Worm (Caenorhabditis elegans) whole organism, young adult: Measurements from ENCODE around the gene F14D2.15.
A peak's percentile ranks its signal among the peaks of the same experiment; 100 is the strongest.

Experiments used
- B0019.2 ChIP-seq: fragments of 200-800 bp; sonication (Bioruptor generic); conservative IDR thresholded peaks from 2 replicates; pipeline ENCODE4 v1.3.6; 2022; ENCODE audit warnings: missing genetic modification reagents, missing genetic modification characterization, missing compliant biosample characterization
- B0035.1 ChIP-seq: sonication (generic microtip); optimal IDR thresholded peaks from 2 replicates; lab custom pipeline; 2016; ENCODE audit warnings: missing genetic modification characterization, mild to moderate bottlenecking, missing compliant biosample characterization, missing genotype, missing genetic modification reagents
- F49E8.2 ChIP-seq: sonication (generic microtip); optimal IDR thresholded peaks from 3 replicates; lab custom pipeline; 2017; ENCODE audit warnings: missing genetic modification characterization, mild to moderate bottlenecking, missing compliant biosample characterization, antibody characterized with exemption, moderate library complexity; ENCODE audit not compliant: insufficient read depth
- K11D2.4 ChIP-seq: fragments of 200-800 bp; sonication (Bioruptor generic); IDR thresholded peaks from 2 replicates; pipeline ENCODE4 v1.3.6; 2022; ENCODE audit warnings: missing genetic modification reagents, missing genetic modification characterization, missing compliant biosample characterization
- K12H6.12 ChIP-seq: fragments of 200-800 bp; sonication (Bioruptor generic); optimal IDR thresholded peaks from 2 replicates; lab custom pipeline; 2018; ENCODE audit warnings: mild to moderate bottlenecking, missing genetic modification characterization, missing compliant biosample characterization
- Y53F4B.3 ChIP-seq: fragments of 200-800 bp; sonication (Bioruptor generic); IDR thresholded peaks from 2 replicates; pipeline ENCODE4 v1.3.6; 2022; ENCODE audit warnings: missing genetic modification reagents, missing genetic modification characterization, missing compliant biosample characterization
- Y53G8AR.9 ChIP-seq: fragments of 200-800 bp; sonication (Bioruptor generic); conservative IDR thresholded peaks from 2 replicates; pipeline ENCODE4 v1.3.6; 2022; ENCODE audit warnings: missing genetic modification reagents, missing genetic modification characterization, missing compliant biosample characterization
- Y56A3A.18 ChIP-seq: fragments of 200-800 bp; sonication (Bioruptor generic); IDR thresholded peaks from 2 replicates; pipeline ENCODE4 v1.3.6; 2022; ENCODE audit warnings: missing genetic modification reagents, missing genetic modification characterization, missing compliant biosample characterization
- ZK185.1 ChIP-seq: sonication (generic microtip); optimal IDR thresholded peaks from 2 replicates; lab custom pipeline; 2016; ENCODE audit warnings: mild to moderate bottlenecking, missing genetic modification characterization, missing compliant biosample characterization; ENCODE audit not compliant: poor library complexity, severe bottlenecking
- aptf-2 ChIP-seq: fragments of 200-800 bp; sonication (Bioruptor generic); conservative IDR thresholded peaks from 2 replicates; pipeline ENCODE4 v1.3.6; 2022; ENCODE audit warnings: missing genetic modification reagents, missing genetic modification characterization, missing compliant biosample characterization
- attf-3 ChIP-seq: fragments of 200-800 bp; sonication (Bioruptor generic); conservative IDR thresholded peaks from 2 replicates; pipeline ENCODE4 v1.3.6; 2022; ENCODE audit warnings: missing genetic modification reagents, missing genetic modification characterization, missing compliant biosample characterization
- attf-5 ChIP-seq: fragments of 200-800 bp; sonication (Bioruptor generic); optimal IDR thresholded peaks from 2 replicates; lab custom pipeline; 2018; ENCODE audit warnings: mild to moderate bottlenecking, missing genetic modification characterization, missing compliant biosample characterization
- bed-1 ChIP-seq: fragments of 200-800 bp; sonication (Bioruptor generic); IDR thresholded peaks from 2 replicates; pipeline ENCODE4 v1.3.6; 2022; ENCODE audit warnings: missing genetic modification reagents, missing genetic modification characterization, missing compliant biosample characterization
- bed-2 ChIP-seq: fragments of 200-800 bp; sonication (Bioruptor generic); IDR thresholded peaks from 2 replicates; pipeline ENCODE4 v1.3.6; 2022; ENCODE audit warnings: missing genetic modification reagents, missing genetic modification characterization, missing compliant biosample characterization
- ccch-3 ChIP-seq: fragments of 200-800 bp; sonication (Bioruptor generic); optimal IDR thresholded peaks from 2 replicates; lab custom pipeline; 2018; ENCODE audit warnings: mild to moderate bottlenecking, missing genetic modification characterization, missing compliant biosample characterization
- cebp-1 ChIP-seq, 2 experiments: fragments of 200-800 bp in 1 of 2; sonication (Bioruptor generic) in 1 of 2; sonication (generic microtip) in 1 of 2; IDR thresholded peaks in 1 of 2; optimal IDR thresholded peaks in 1 of 2; 2 replicates each; pipeline versions ENCODE4 v1.3.6 to Lab custom; 2017 to 2022; ENCODE audit warnings: missing compliant biosample characterization in 2 of 2, missing genetic modification characterization in 2 of 2, mild to moderate bottlenecking in 1 of 2, missing genetic modification reagents in 1 of 2, moderate library complexity in 1 of 2
- cebp-2 ChIP-seq: fragments of 200-800 bp; sonication (Bioruptor generic); IDR thresholded peaks from 2 replicates; pipeline ENCODE4 v1.3.6; 2022; ENCODE audit warnings: missing genetic modification characterization, missing compliant biosample characterization
- ceh-79 ChIP-seq: sonication (generic microtip); optimal IDR thresholded peaks from 2 replicates; lab custom pipeline; 2017; ENCODE audit warnings: mild to moderate bottlenecking, missing genetic modification characterization, missing compliant biosample characterization
- ceh-91 ChIP-seq: fragments of 200-800 bp; sonication (Bioruptor generic); IDR thresholded peaks from 2 replicates; pipeline ENCODE4 v1.3.6; 2022; ENCODE audit warnings: missing genetic modification reagents, missing genetic modification characterization, missing compliant biosample characterization
- chd-7 ChIP-seq: sonication (generic microtip); optimal IDR thresholded peaks from 2 replicates; lab custom pipeline; 2016; ENCODE audit warnings: mild to moderate bottlenecking, missing genetic modification characterization, moderate library complexity, missing compliant biosample characterization
- die-1 ChIP-seq: sonication (generic microtip); optimal IDR thresholded peaks from 2 replicates; lab custom pipeline; 2016; ENCODE audit warnings: missing genotype, mild to moderate bottlenecking, missing genetic modification characterization, missing compliant biosample characterization
- dpl-1 ChIP-seq: fragments of 150-350 bp; optimal IDR thresholded peaks from 2 replicates; lab custom pipeline; 2014; ENCODE audit warnings: missing biosample characterization, missing genetic modification reagents, missing genetic modification characterization
- efl-1 ChIP-seq: fragments of 150-350 bp; optimal IDR thresholded peaks from 2 replicates; lab custom pipeline; 2014; ENCODE audit warnings: missing biosample characterization, missing genetic modification reagents, missing genetic modification characterization
- egl-18 ChIP-seq: fragments of 200-800 bp; sonication (Bioruptor generic); IDR thresholded peaks from 2 replicates; pipeline ENCODE4 v1.3.6; 2022; ENCODE audit warnings: missing genetic modification reagents, missing genetic modification characterization, missing compliant biosample characterization
- egl-44 ChIP-seq: fragments of 200-800 bp; sonication (Bioruptor generic); IDR thresholded peaks from 2 replicates; pipeline ENCODE4 v1.3.6; 2022; ENCODE audit warnings: missing genetic modification reagents, missing genetic modification characterization, missing compliant biosample characterization
- egrh-3 ChIP-seq: fragments of 200-800 bp; sonication (Bioruptor generic); IDR thresholded peaks from 2 replicates; pipeline ENCODE4 v1.3.6; 2022; ENCODE audit warnings: missing genetic modification reagents, missing genetic modification characterization, missing compliant biosample characterization
- ekl-4 ChIP-seq: fragments of 200-800 bp; sonication (Bioruptor generic); IDR thresholded peaks from 2 replicates; pipeline ENCODE4 v1.3.6; 2022; ENCODE audit warnings: missing genetic modification reagents, missing genetic modification characterization, missing compliant biosample characterization
- hlh-12 ChIP-seq: sonication (generic microtip); optimal IDR thresholded peaks from 2 replicates; lab custom pipeline; 2016; ENCODE audit warnings: missing genetic modification characterization, missing compliant biosample characterization
- hmg-1.2 ChIP-seq: fragments of 200-800 bp; sonication (Bioruptor generic); IDR thresholded peaks from 2 replicates; pipeline ENCODE4 v1.3.6; 2022; ENCODE audit warnings: missing genetic modification reagents, missing genetic modification characterization, missing compliant biosample characterization
- hmg-20 ChIP-seq: fragments of 200-800 bp; sonication (Bioruptor generic); IDR thresholded peaks from 2 replicates; pipeline ENCODE4 v1.3.6; 2022; ENCODE audit warnings: missing genetic modification reagents, missing genetic modification characterization, missing compliant biosample characterization
- hsf-1 ChIP-seq: fragments of 200-800 bp; sonication (Bioruptor generic); IDR thresholded peaks from 2 replicates; pipeline ENCODE4 v1.3.6; 2022; ENCODE audit warnings: missing genetic modification reagents, missing genetic modification characterization, missing compliant biosample characterization
- lin-35 ChIP-seq, 3 experiments: fragments of 150-350 bp in 2 of 3; sonication (generic microtip) in 1 of 3; optimal IDR thresholded peaks; 2 replicates each; lab custom pipeline; 2014 to 2018; ENCODE audit warnings: missing biosample characterization in 3 of 3, missing genetic modification characterization in 3 of 3, missing genetic modification reagents in 3 of 3
- lin-40 ChIP-seq: sonication (generic microtip); optimal IDR thresholded peaks from 2 replicates; lab custom pipeline; 2016; ENCODE audit warnings: missing genetic modification characterization, mild to moderate bottlenecking, missing compliant biosample characterization, missing genotype, missing genetic modification reagents
- lsl-1 ChIP-seq: fragments of 200-800 bp; sonication (Bioruptor generic); optimal IDR thresholded peaks from 2 replicates; lab custom pipeline; 2018; ENCODE audit warnings: mild to moderate bottlenecking, missing genetic modification characterization, moderate library complexity, missing compliant biosample characterization
- madf-6 ChIP-seq: fragments of 200-800 bp; sonication (Bioruptor generic); IDR thresholded peaks from 2 replicates; pipeline ENCODE4 v1.3.6; 2022; ENCODE audit warnings: missing genetic modification reagents, missing genetic modification characterization, missing compliant biosample characterization
- madf-8 ChIP-seq: fragments of 200-800 bp; sonication (Bioruptor generic); conservative IDR thresholded peaks from 2 replicates; pipeline ENCODE4 v1.3.6; 2022; ENCODE audit warnings: missing genetic modification reagents, missing genetic modification characterization, missing compliant biosample characterization
- nfyb-1 ChIP-seq: fragments of 200-800 bp; sonication (Bioruptor generic); IDR thresholded peaks from 2 replicates; pipeline ENCODE4 v1.3.6; 2022; ENCODE audit warnings: missing genetic modification reagents, missing genetic modification characterization, missing compliant biosample characterization
- nhr-27 ChIP-seq: fragments of 200-800 bp; sonication (Bioruptor generic); optimal IDR thresholded peaks from 2 replicates; lab custom pipeline; 2018; ENCODE audit warnings: mild to moderate bottlenecking, missing genetic modification characterization, moderate library complexity, missing compliant biosample characterization
- rcor-1 ChIP-seq: fragments of 200-800 bp; sonication (Bioruptor generic); IDR thresholded peaks from 2 replicates; pipeline ENCODE4 v1.3.6; 2022; ENCODE audit warnings: missing genetic modification reagents, missing genetic modification characterization, missing compliant biosample characterization
- repo-1 ChIP-seq: sonication (generic microtip); optimal IDR thresholded peaks from 2 replicates; lab custom pipeline; 2017; ENCODE audit warnings: mild to moderate bottlenecking, missing genetic modification characterization, missing compliant biosample characterization
- rpc-1 ChIP-seq, 2 experiments: fragments of 150-350 bp in 1 of 2; sonication (generic microtip) in 1 of 2; optimal IDR thresholded peaks; 2 replicates each; lab custom pipeline; 2014 to 2018; ENCODE audit warnings: missing biosample characterization in 1 of 2, missing genetic modification characterization in 1 of 2, missing genetic modification reagents in 1 of 2, missing genotype in 1 of 2
- sdz-38 ChIP-seq: sonication (generic microtip); optimal IDR thresholded peaks from 2 replicates; lab custom pipeline; 2016; ENCODE audit warnings: missing genotype, missing genetic modification characterization, missing compliant biosample characterization
- snpc-3.4 ChIP-seq: sonication (generic microtip); optimal IDR thresholded peaks from 2 replicates; lab custom pipeline; 2017; ENCODE audit warnings: missing genetic modification characterization, mild to moderate bottlenecking, missing compliant biosample characterization, antibody characterized with exemption, moderate library complexity, missing genotype, missing genetic modification reagents
- tlf-1 ChIP-seq: fragments of 200-800 bp; sonication (Bioruptor generic); optimal IDR thresholded peaks from 2 replicates; lab custom pipeline; 2018; ENCODE audit warnings: mild to moderate bottlenecking, missing genetic modification characterization, missing compliant biosample characterization
- unc-62 ChIP-seq: fragments of 150-350 bp; optimal IDR thresholded peaks from 2 replicates; lab custom pipeline; 2014; ENCODE audit warnings: missing biosample characterization, missing genetic modification reagents, missing genetic modification characterization
- zim-3 ChIP-seq: sonication (generic microtip); optimal IDR thresholded peaks from 2 replicates; lab custom pipeline; 2017; ENCODE audit warnings: mild to moderate bottlenecking, missing genetic modification characterization, moderate library complexity, missing compliant biosample characterization
- ztf-18 ChIP-seq: sonication (generic microtip); optimal IDR thresholded peaks from 2 replicates; lab custom pipeline; 2016; ENCODE audit warnings: missing genotype, mild to moderate bottlenecking, missing genetic modification characterization, missing compliant biosample characterization

The F14D2.15 gene

DNA sequence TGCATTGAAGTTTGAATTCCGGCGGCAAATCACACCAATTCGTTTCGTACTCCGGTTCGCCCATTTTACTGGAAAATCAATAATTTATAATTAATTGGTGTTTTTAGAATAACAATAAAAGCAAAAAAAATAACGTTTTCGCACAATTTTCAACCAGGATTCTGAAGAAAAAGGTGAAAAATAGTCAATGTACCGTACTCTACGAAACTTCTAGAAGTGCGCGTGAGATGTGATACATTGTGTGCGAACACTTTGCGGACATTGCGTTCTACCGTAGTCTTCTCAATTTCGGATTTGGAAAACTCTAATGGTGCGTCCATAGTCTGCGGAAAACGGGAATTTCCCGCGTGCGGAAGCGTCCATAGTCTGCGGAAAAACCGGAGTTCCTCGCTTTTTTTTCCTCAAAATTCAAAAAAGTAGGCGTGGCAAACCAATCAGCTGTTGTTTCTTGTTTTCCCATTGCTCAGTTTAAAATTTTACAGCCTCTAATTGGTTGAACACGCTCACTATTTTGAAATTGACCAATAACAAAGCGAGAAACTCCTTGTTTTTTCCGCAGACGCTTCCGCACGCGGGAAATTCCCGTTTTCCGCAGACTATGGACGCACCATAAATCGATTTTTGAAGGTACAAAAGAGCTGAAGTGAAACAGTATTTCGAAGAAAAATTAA lies 4.5 kb upstream of the F14D2.15 start, which contains the start of the genes F14D2.14 and bath-29 (continued):
- TF ChIP-seq nhr-27 (tag; lab: Kevin White, UChicago): no peak
- no peak for TF ChIP-seq egl-44 (GFP tag; lab: Robert Waterston, UW)
- TF ChIP-seq nfyb-1 (GFP tag; lab: Robert Waterston, UW): peak; percentile 70; the same call in 1 of the 2 replicates
- no peak for TF ChIP-seq F49E8.2 (tag; lab: Kevin White, UChicago)
- TF ChIP-seq ztf-18 (tag; lab: Kevin White, UChicago): no peak
- TF ChIP-seq K12H6.12 (tag; lab: Kevin White, UChicago): no peak
- TF ChIP-seq bed-2 (GFP tag; lab: Robert Waterston, UW): no peak
- no peak for TF ChIP-seq ceh-91 (GFP tag; lab: Robert Waterston, UW)
- TF ChIP-seq B0035.1: no peak
- TF ChIP-seq aptf-2 (GFP tag; lab: Robert Waterston, UW): no peak
- TF ChIP-seq hlh-12: no peak
- no peak for TF ChIP-seq zim-3 (tag; lab: Kevin White, UChicago)
- no peak for TF ChIP-seq ZK185.1
- TF ChIP-seq B0019.2 (GFP tag; lab: Robert Waterston, UW): no peak
- TF ChIP-seq lsl-1 (GFP tag; lab: Kevin White, UChicago): peak; percentile 71
- no peak for TF ChIP-seq ccch-3
- no peak for TF ChIP-seq hmg-20 (GFP tag; lab: Robert Waterston, UW)
- no peak for TF ChIP-seq ceh-79
- TF ChIP-seq attf-5 (GFP tag; lab: Kevin White, UChicago): no peak
- peak; percentile 84 for TF ChIP-seq madf-6 (GFP tag; lab: Robert Waterston, UW)
- 0 out of 2 replicates have a peak, but pooled peaks have one; percentile 23 for TF ChIP-seq ekl-4
- TF ChIP-seq K11D2.4: no peak
- no peak for TF ChIP-seq cebp-1 (GFP tag; IDR thresholded peaks at IDR 0.05; lab: Robert Waterston, UW)
- TF ChIP-seq cebp-1 (tag; optimal IDR thresholded peaks at IDR 0.05; lab: Kevin White, UChicago): no peak
- no peak for TF ChIP-seq Y53G8AR.9 (GFP tag; lab: Robert Waterston, UW)
- TF ChIP-seq sdz-38: no peak
- no peak for TF ChIP-seq lin-35 (GFP tag; optimal IDR thresholded peaks at IDR 0.05; lab: Kevin White, UChicago)
- no peak for TF ChIP-seq snpc-3.4 (tag; lab: Kevin White, UChicago)
- peak; percentile 0 for TF ChIP-seq efl-1
- TF ChIP-seq chd-7 (tag; lab: Kevin White, UChicago): no peak
- TF ChIP-seq tlf-1 (GFP tag; lab: Kevin White, UChicago): no peak
- no peak for TF ChIP-seq bed-1 (GFP tag; lab: Robert Waterston, UW)
- TF ChIP-seq die-1 (tag; lab: Kevin White, UChicago): no peak
- TF ChIP-seq rcor-1 (GFP tag; lab: Robert Waterston, UW): peak; percentile 15; the same call in 1 of the 2 replicates
- TF ChIP-seq Y56A3A.18 (GFP tag; lab: Robert Waterston, UW): no peak
- no peak for TF ChIP-seq rpc-1 (optimal IDR thresholded peaks at IDR 0.05; lab: Kevin White, UChicago)
- no peak for TF ChIP-seq rpc-1 (tag; optimal IDR thresholded peaks at IDR 0.05; lab: Kevin White, UChicago)
- no peak for TF ChIP-seq attf-3
- peak; percentile 90 for TF ChIP-seq hsf-1 (GFP tag; lab: Robert Waterston, UW)
- TF ChIP-seq egl-18: no peak
- TF ChIP-seq madf-8: 0 out of 2 replicates have a peak, but pooled peaks have one; percentile 45
- TF ChIP-seq unc-62 (GFP tag; lab: Kevin White, UChicago): no peak
- TF ChIP-seq hmg-1.2 (GFP tag; lab: Robert Waterston, UW): 0 out of 2 replicates have a peak, but pooled peaks have one; percentile 5
- no peak for TF ChIP-seq egrh-3 (GFP tag; lab: Robert Waterston, UW)
- TF ChIP-seq lin-40 (tag; lab: Kevin White, UChicago): no peak
- TF ChIP-seq Y53F4B.3: no peak
- TF ChIP-seq dpl-1 (GFP tag; lab: Kevin White, UChicago): no peak
- no peak for TF ChIP-seq repo-1 (tag; lab: Kevin White, UChicago)
- no peak for TF ChIP-seq cebp-2 (GFP tag; lab: Robert Waterston, UW)
